Fruit fly (Drosophila melanogaster) whole organism, prepupa: ENCODE data around the gene CG15239.

Source experiments
- CG10631 ChIP-seq: fragments of 200-800 bp; sonication (Bioruptor generic); optimal IDR thresholded peaks from 2 replicates; lab custom pipeline; 2016; ENCODE audit warnings: missing biosample characterization, missing genetic modification characterization
- CG11762 ChIP-seq: fragments of 200-800 bp; sonication (Bioruptor generic); optimal IDR thresholded peaks from 3 replicates; lab custom pipeline; 2016; ENCODE audit warnings: missing biosample characterization, missing genetic modification characterization; ENCODE audit not compliant: insufficient read depth
- CG11902 ChIP-seq: fragments of 200-800 bp; sonication (Bioruptor generic); optimal IDR thresholded peaks from 3 replicates; lab custom pipeline; 2016; ENCODE audit warnings: missing biosample characterization, missing genetic modification characterization
- CG15336 ChIP-seq: fragments of 200-800 bp; sonication (Bioruptor generic); IDR thresholded peaks from 2 replicates; pipeline ENCODE4 v1.3.6; 2022; ENCODE audit warnings: missing biosample characterization, missing genetic modification characterization
- CG1621 ChIP-seq: fragments of 200-800 bp; sonication (Bioruptor generic); optimal IDR thresholded peaks from 3 replicates; lab custom pipeline; 2018; ENCODE audit warnings: missing biosample characterization, mild to moderate bottlenecking, missing genetic modification characterization
- CG16779 ChIP-seq: fragments of 200-800 bp; sonication (Bioruptor generic); optimal IDR thresholded peaks from 3 replicates; lab custom pipeline; 2017; ENCODE audit warnings: missing biosample characterization, mild to moderate bottlenecking, missing genetic modification characterization
- CG3032 ChIP-seq: fragments of 200-800 bp; optimal IDR thresholded peaks from 2 replicates; lab custom pipeline; 2019; ENCODE audit warnings: missing biosample characterization, mild to moderate bottlenecking, missing genetic modification characterization, moderate library complexity
- CG31627 ChIP-seq: fragments of 200-800 bp; sonication (Bioruptor generic); optimal IDR thresholded peaks from 3 replicates; lab custom pipeline; 2016; ENCODE audit warnings: missing biosample characterization, missing genetic modification characterization
- CG32006 ChIP-seq: fragments of 200-800 bp; sonication (Bioruptor generic); optimal IDR thresholded peaks from 3 replicates; lab custom pipeline; 2017; ENCODE audit warnings: missing biosample characterization, mild to moderate bottlenecking, missing genetic modification characterization
- CG34406 ChIP-seq: fragments of 200-800 bp; sonication (Bioruptor generic); optimal IDR thresholded peaks from 3 replicates; lab custom pipeline; 2016; ENCODE audit warnings: missing biosample characterization, missing genetic modification characterization
- CG3919 ChIP-seq: fragments of 200-800 bp; sonication (Bioruptor generic); optimal IDR thresholded peaks from 3 replicates; lab custom pipeline; 2016; ENCODE audit warnings: missing biosample characterization, missing genetic modification characterization
- CG4318 ChIP-seq: fragments of 200-800 bp; sonication (Bioruptor generic); optimal IDR thresholded peaks from 3 replicates; lab custom pipeline; 2017; ENCODE audit warnings: missing biosample characterization, mild to moderate bottlenecking, missing genetic modification characterization
- CG6163 ChIP-seq: fragments of 200-800 bp; sonication (Bioruptor generic); IDR thresholded peaks from 3 replicates; pipeline ENCODE4 v1.3.6; 2022; ENCODE audit warnings: missing biosample characterization, missing genetic modification characterization
- CG6276 ChIP-seq: fragments of 200-800 bp; sonication (Bioruptor generic); optimal IDR thresholded peaks from 2 replicates; lab custom pipeline; 2017; ENCODE audit warnings: missing biosample characterization, mild to moderate bottlenecking, missing genetic modification characterization
- CG6792 ChIP-seq: fragments of 200-800 bp; sonication (Bioruptor generic); optimal IDR thresholded peaks from 3 replicates; lab custom pipeline; 2016; ENCODE audit warnings: missing biosample characterization, missing genetic modification characterization
- CG6808 ChIP-seq: fragments of 200-800 bp; sonication (Bioruptor generic); optimal IDR thresholded peaks from 3 replicates; lab custom pipeline; 2017; ENCODE audit warnings: missing biosample characterization, missing genetic modification characterization, mild to moderate bottlenecking, moderate library complexity, missing genetic modification reagents
- CG6854 ChIP-seq: fragments of 200-800 bp; sonication (Bioruptor generic); optimal IDR thresholded peaks from 2 replicates; lab custom pipeline; 2017; ENCODE audit warnings: missing biosample characterization, mild to moderate bottlenecking, missing genetic modification characterization
- CG7368 ChIP-seq: fragments of 200-800 bp; sonication (Bioruptor generic); optimal IDR thresholded peaks from 3 replicates; lab custom pipeline; 2016; ENCODE audit warnings: missing biosample characterization, missing genetic modification characterization
- CG8119 ChIP-seq: fragments of 200-800 bp; sonication (Bioruptor generic); IDR thresholded peaks from 3 replicates; pipeline ENCODE4 v1.3.6; 2022; ENCODE audit warnings: missing biosample characterization, missing genetic modification characterization
- CG8632 ChIP-seq: fragments of 200-800 bp; sonication (Bioruptor generic); optimal IDR thresholded peaks from 3 replicates; lab custom pipeline; 2016; ENCODE audit warnings: missing biosample characterization, missing genetic modification characterization
- CG9139 ChIP-seq: fragments of 200-800 bp; sonication (Bioruptor generic); optimal IDR thresholded peaks from 3 replicates; lab custom pipeline; 2017; ENCODE audit warnings: missing biosample characterization, mild to moderate bottlenecking, missing genetic modification characterization
- Eip78C ChIP-seq: fragments of 200-800 bp; sonication (Bioruptor generic); peaks from one replicate; lab custom pipeline; 2016; ENCODE audit warnings: missing biosample characterization, missing genetic modification characterization
- Eip93F ChIP-seq: fragments of 200-800 bp; sonication (Bioruptor generic); optimal IDR thresholded peaks from 2 replicates; lab custom pipeline; 2016; ENCODE audit warnings: missing biosample characterization, mild to moderate bottlenecking, missing genetic modification characterization
- Ets21C ChIP-seq: fragments of 200-800 bp; sonication (Bioruptor generic); optimal IDR thresholded peaks from 3 replicates; lab custom pipeline; 2016; ENCODE audit warnings: missing biosample characterization, missing genetic modification characterization
- Ets96B ChIP-seq: fragments of 200-800 bp; optimal IDR thresholded peaks from 2 replicates; lab custom pipeline; 2019; ENCODE audit warnings: missing biosample characterization, mild to moderate bottlenecking, missing genetic modification characterization, moderate library complexity
- Gug ChIP-seq: fragments of 200-800 bp; sonication (Bioruptor generic); IDR thresholded peaks from 2 replicates; pipeline ENCODE4 v1.3.6; 2022; ENCODE audit warnings: missing biosample characterization, missing genetic modification characterization
- Hr38 ChIP-seq: sonication (Bioruptor generic); optimal IDR thresholded peaks from 2 replicates; lab custom pipeline; 2016; ENCODE audit warnings: missing biosample characterization, missing genetic modification characterization
- Hr39 ChIP-seq: fragments of 200-800 bp; sonication (Bioruptor generic); optimal IDR thresholded peaks from 2 replicates; lab custom pipeline; 2016; ENCODE audit warnings: missing biosample characterization, missing genetic modification characterization
- Hr4 ChIP-seq: fragments of 200-800 bp; sonication (Bioruptor generic); optimal IDR thresholded peaks from 3 replicates; lab custom pipeline; 2016; ENCODE audit warnings: missing biosample characterization, missing genetic modification characterization
- Lpt ChIP-seq: fragments of 200-800 bp; sonication (Bioruptor generic); optimal IDR thresholded peaks from 3 replicates; lab custom pipeline; 2016; ENCODE audit warnings: missing biosample characterization, missing genetic modification characterization
- Met ChIP-seq: fragments of 200-800 bp; sonication (Bioruptor generic); optimal IDR thresholded peaks from 3 replicates; lab custom pipeline; 2016; ENCODE audit warnings: missing biosample characterization, missing genetic modification characterization
- OdsH ChIP-seq: fragments of 200-800 bp; sonication (Bioruptor generic); optimal IDR thresholded peaks from 3 replicates; lab custom pipeline; 2016; ENCODE audit warnings: missing biosample characterization, missing genetic modification characterization
- Smox ChIP-seq: fragments of 200-800 bp; sonication (Bioruptor generic); optimal IDR thresholded peaks from 3 replicates; lab custom pipeline; 2016; ENCODE audit warnings: missing biosample characterization, missing genetic modification characterization
- Sox102F ChIP-seq: fragments of 200-800 bp; sonication (Bioruptor generic); optimal IDR thresholded peaks from 2 replicates; lab custom pipeline; 2016; ENCODE audit warnings: missing biosample characterization, mild to moderate bottlenecking, missing genetic modification characterization
- Sox14 ChIP-seq: fragments of 200-800 bp; sonication (Bioruptor generic); optimal IDR thresholded peaks from 3 replicates; lab custom pipeline; 2016; ENCODE audit warnings: missing biosample characterization, missing genetic modification characterization
- Sox15 ChIP-seq: fragments of 200-800 bp; sonication (Bioruptor generic); optimal IDR thresholded peaks from 3 replicates; lab custom pipeline; 2016; ENCODE audit warnings: missing biosample characterization, missing genetic modification characterization
- achi ChIP-seq: fragments of 200-800 bp; sonication (Bioruptor generic); optimal IDR thresholded peaks from 3 replicates; lab custom pipeline; 2016; ENCODE audit warnings: missing biosample characterization, missing genetic modification characterization
- acj6 ChIP-seq: fragments of 200-800 bp; sonication (Bioruptor generic); optimal IDR thresholded peaks from 3 replicates; lab custom pipeline; 2016; ENCODE audit warnings: missing biosample characterization, missing genetic modification characterization
- cyc ChIP-seq: fragments of 200-800 bp; sonication (Bioruptor generic); optimal IDR thresholded peaks from 3 replicates; lab custom pipeline; 2016; ENCODE audit warnings: missing biosample characterization, missing genetic modification characterization
- dsx ChIP-seq: fragments of 200-800 bp; optimal IDR thresholded peaks from 3 replicates; lab custom pipeline; 2019; ENCODE audit warnings: missing biosample characterization, mild to moderate bottlenecking, missing genetic modification characterization, moderate library complexity; ENCODE audit not compliant: poor library complexity, severe bottlenecking
- eg ChIP-seq: fragments of 200-800 bp; sonication (Bioruptor generic); IDR thresholded peaks from 3 replicates; pipeline ENCODE4 v1.3.6; 2022; ENCODE audit warnings: missing biosample characterization, missing genetic modification characterization
- esn ChIP-seq: fragments of 200-800 bp; sonication (Bioruptor generic); optimal IDR thresholded peaks from 2 replicates; lab custom pipeline; 2016; ENCODE audit warnings: missing biosample characterization, mild to moderate bottlenecking, missing genetic modification characterization, moderate library complexity
- lz ChIP-seq: fragments of 200-800 bp; sonication (Bioruptor generic); optimal IDR thresholded peaks from 3 replicates; lab custom pipeline; 2016; ENCODE audit warnings: missing biosample characterization, missing genetic modification characterization
- net ChIP-seq: fragments of 200-800 bp; sonication (Bioruptor generic); optimal IDR thresholded peaks from 3 replicates; lab custom pipeline; 2016; ENCODE audit warnings: missing biosample characterization, missing genetic modification characterization
- salr ChIP-seq, 2 experiments: fragments of 200-800 bp; sonication (Bioruptor generic); optimal IDR thresholded peaks; 3 replicates each; lab custom pipeline; 2016 to 2018; ENCODE audit warnings: missing biosample characterization in 2 of 2, missing genetic modification characterization in 2 of 2, mild to moderate bottlenecking in 1 of 2
- spab ChIP-seq: fragments of 200-800 bp; sonication (Bioruptor generic); optimal IDR thresholded peaks from 2 replicates; lab custom pipeline; 2017; ENCODE audit warnings: missing biosample characterization, mild to moderate bottlenecking, missing genetic modification characterization, missing genetic modification reagents
- svp ChIP-seq: fragments of 200-800 bp; sonication (Bioruptor generic); peaks from one replicate; lab custom pipeline; 2016; ENCODE audit warnings: missing biosample characterization, missing genetic modification characterization
- topi ChIP-seq: fragments of 200-800 bp; sonication (Bioruptor generic); optimal IDR thresholded peaks from 3 replicates; lab custom pipeline; 2016; ENCODE audit warnings: missing biosample characterization, missing genetic modification characterization
- vri ChIP-seq: fragments of 200-800 bp; sonication (Bioruptor generic); optimal IDR thresholded peaks from 3 replicates; lab custom pipeline; 2016; ENCODE audit warnings: missing biosample characterization, mild to moderate bottlenecking, missing genetic modification characterization

The CG15239 gene

DNA sequence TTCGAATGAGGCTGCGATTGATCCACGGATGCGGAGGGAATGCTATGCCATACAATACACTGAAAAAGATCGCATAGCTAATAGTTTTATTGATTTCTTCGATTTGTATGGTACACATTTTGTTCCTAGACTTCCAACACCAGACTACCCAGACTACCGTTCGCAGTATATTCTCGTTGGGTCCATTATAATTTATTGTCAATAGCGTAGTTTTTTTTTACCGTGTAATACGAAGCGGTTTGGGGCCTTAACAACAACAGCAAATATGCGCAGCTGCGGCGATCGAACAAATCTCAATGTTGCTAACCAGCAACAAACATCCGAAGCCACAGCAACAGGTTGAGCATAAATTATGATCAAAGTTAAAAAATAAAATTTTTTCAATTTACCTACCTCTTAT is 45.3 kb upstream of the CG15239 start (continued):
- TF ChIP-seq Sox15 = no peak
- TF ChIP-seq Ets21C = no peak
- peak; percentile 52; the same call in 1 of the 2 replicates for TF ChIP-seq Gug (GFP tag; lab: Robert Waterston, UW)
- peak; percentile 48 for TF ChIP-seq CG6792
- TF ChIP-seq salr (GFP tag; optimal IDR thresholded peaks at IDR 0.05; lab: Kevin White, UChicago) = peak; percentile 7 to 51
- no peak for TF ChIP-seq Eip93F
- TF ChIP-seq Eip78C (GFP tag; lab: Kevin White, UChicago) = peak; percentile 85
- TF ChIP-seq achi (GFP tag; lab: Kevin White, UChicago) = peak; percentile 65
- peak; percentile 35 for TF ChIP-seq esn
- peak; percentile 60 for TF ChIP-seq CG3919 (GFP tag; lab: Kevin White, UChicago)
- peak; percentile 38 for TF ChIP-seq CG7368 (GFP tag; lab: Kevin White, UChicago)
- peak; percentile 31 for TF ChIP-seq CG3032 (tag; lab: Kevin White, UChicago)
- no peak for TF ChIP-seq CG6854 (GFP tag; lab: Kevin White, UChicago)
- TF ChIP-seq CG6808 (GFP tag; lab: Kevin White, UChicago) = peak; percentile 56
- no peak for TF ChIP-seq Hr38

DNA sequence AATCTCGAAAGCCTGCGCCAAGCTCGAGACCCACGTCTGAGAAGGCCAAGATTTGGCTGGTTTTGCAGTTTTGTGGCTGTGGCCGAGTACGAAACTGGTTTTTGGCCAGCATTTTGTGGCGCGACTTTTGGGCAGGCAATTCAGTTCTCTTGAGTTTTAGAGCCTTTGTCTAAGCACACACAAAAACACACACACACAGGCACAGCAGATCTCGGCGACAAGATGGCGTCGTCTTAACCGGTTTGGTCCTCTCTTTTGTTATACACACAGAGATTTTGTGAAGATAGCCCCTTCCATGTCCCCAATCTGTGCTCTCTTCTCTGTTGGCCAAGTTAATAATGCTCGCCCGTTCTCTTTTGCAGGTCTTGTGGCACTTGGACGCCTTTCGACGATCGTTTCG is 43.0 kb upstream of the CG15239 start:
- TF ChIP-seq esn (no peak), CG11762 (GFP tag; lab: Kevin White, UChicago) (no peak), spab (no peak), CG8632 (no peak), Ets96B (tag; lab: Kevin White, UChicago) (no peak), Eip78C (GFP tag; lab: Kevin White, UChicago) (peak; percentile 77), Hr39 (GFP tag; lab: Kevin White, UChicago) (no peak), svp (GFP tag; lab: Kevin White, UChicago) (no peak), CG16779 (tag; lab: Kevin White, UChicago) (no peak), CG6808 (GFP tag; lab: Kevin White, UChicago) (peak; percentile 49), eg (peak; percentile 37; the same call in 1 of the 3 replicates), CG15336 (GFP tag; lab: Robert Waterston, UW) (peak; percentile 72; the same call in 1 of the 2 replicates), CG10631 (GFP tag; lab: Kevin White, UChicago) (no peak), CG4318 (GFP tag; lab: Kevin White, UChicago) (no peak), Ets21C (no peak), Sox15 (no peak), net (GFP tag; lab: Kevin White, UChicago) (peak; percentile 5), acj6 (GFP tag; lab: Kevin White, UChicago) (no peak), CG34406 (GFP tag; lab: Kevin White, UChicago) (no peak), Sox102F (peak; percentile 73), lz (no peak), Hr4 (GFP tag; lab: Kevin White, UChicago) (no peak), vri (no peak), CG6792 (no peak), Met (GFP tag; lab: Kevin White, UChicago) (no peak), Smox (GFP tag; lab: Kevin White, UChicago) (no peak), CG7368 (GFP tag; lab: Kevin White, UChicago) (no peak), Eip93F (peak; percentile 91), CG3032 (tag; lab: Kevin White, UChicago) (no peak), Sox14 (GFP tag; lab: Kevin White, UChicago) (no peak), cyc (no peak), CG8119 (peak; percentile 53; the same call in 2 of the 3 replicates), CG11902 (GFP tag; lab: Kevin White, UChicago) (no peak), Lpt (GFP tag; lab: Kevin White, UChicago) (peak; percentile 52), CG1621 (tag; lab: Kevin White, UChicago) (no peak), CG6276 (GFP tag; lab: Kevin White, UChicago) (peak; percentile 2), OdsH (GFP tag; lab: Kevin White, UChicago) (no peak), topi (peak; percentile 12), CG31627 (GFP tag; lab: Kevin White, UChicago) (no peak), CG6163 (GFP tag; lab: Robert Waterston, UW) (peak; percentile 49; the same call in 2 of the 3 replicates), dsx (GFP tag; lab: Kevin White, UChicago) (no peak), achi (GFP tag; lab: Kevin White, UChicago) (no peak), salr (GFP tag; optimal IDR thresholded peaks at IDR 0.05; lab: Kevin White, UChicago) (no peak), CG32006 (GFP tag; lab: Kevin White, UChicago) (no peak), CG3919 (GFP tag; lab: Kevin White, UChicago) (no peak), Gug (GFP tag; lab: Robert Waterston, UW) (no peak), CG9139 (GFP tag; lab: Kevin White, UChicago) (no peak)
